Worm (Caenorhabditis elegans) whole organism, late embryonic: Measurements from ENCODE around the gene F27D9.12.

Experiments used
- ceh-34 ChIP-seq: sonication (generic microtip); optimal IDR thresholded peaks from 2 replicates; lab custom pipeline; 2016; ENCODE audit warnings: mild to moderate bottlenecking, missing genetic modification characterization, missing compliant biosample characterization
- ceh-45 ChIP-seq: fragments of 200-800 bp; sonication (Bioruptor generic); IDR thresholded peaks from 2 replicates; pipeline ENCODE4 v1.3.6; 2022; ENCODE audit warnings: missing genetic modification reagents, missing genetic modification characterization, missing compliant biosample characterization
- ceh-9 ChIP-seq: sonication (generic microtip); optimal IDR thresholded peaks from 2 replicates; lab custom pipeline; 2016; ENCODE audit warnings: mild to moderate bottlenecking, missing genetic modification characterization, inconsistent platforms, missing compliant biosample characterization
- ets-4 ChIP-seq: sonication (generic microtip); optimal IDR thresholded peaks from 2 replicates; lab custom pipeline; 2016; ENCODE audit warnings: missing genetic modification characterization, missing compliant biosample characterization
- odd-2 ChIP-seq: sonication (generic microtip); optimal IDR thresholded peaks from 2 replicates; lab custom pipeline; 2017; ENCODE audit warnings: antibody characterized with exemption, mild to moderate bottlenecking, missing genetic modification characterization, missing compliant biosample characterization
- pqm-1 ChIP-seq: sonication (generic microtip); optimal IDR thresholded peaks from 2 replicates; lab custom pipeline; 2016; ENCODE audit warnings: missing genetic modification characterization, missing compliant biosample characterization
- rnt-1 ChIP-seq: sonication (generic microtip); optimal IDR thresholded peaks from 2 replicates; lab custom pipeline; 2016; ENCODE audit warnings: missing genetic modification characterization, missing compliant biosample characterization
- tbx-7 ChIP-seq: sonication (generic microtip); optimal IDR thresholded peaks from 2 replicates; lab custom pipeline; 2016; ENCODE audit warnings: missing genotype, missing genetic modification characterization, missing compliant biosample characterization
- ttx-3 ChIP-seq: sonication (generic microtip); optimal IDR thresholded peaks from 2 replicates; lab custom pipeline; 2016; ENCODE audit warnings: missing genetic modification reagents, missing genetic modification characterization, missing compliant biosample characterization
- unc-42 ChIP-seq: sonication (generic microtip); optimal IDR thresholded peaks from 2 replicates; lab custom pipeline; 2016; ENCODE audit warnings: missing genotype, missing genetic modification characterization, missing compliant biosample characterization
- unc-55 ChIP-seq: sonication (generic microtip); optimal IDR thresholded peaks from 2 replicates; lab custom pipeline; 2017; ENCODE audit warnings: missing biosample characterization, missing genetic modification reagents, missing genetic modification characterization
- unc-86 ChIP-seq: sonication (generic microtip); optimal IDR thresholded peaks from 2 replicates; lab custom pipeline; 2016; ENCODE audit warnings: missing genetic modification characterization, missing compliant biosample characterization

DNA sequence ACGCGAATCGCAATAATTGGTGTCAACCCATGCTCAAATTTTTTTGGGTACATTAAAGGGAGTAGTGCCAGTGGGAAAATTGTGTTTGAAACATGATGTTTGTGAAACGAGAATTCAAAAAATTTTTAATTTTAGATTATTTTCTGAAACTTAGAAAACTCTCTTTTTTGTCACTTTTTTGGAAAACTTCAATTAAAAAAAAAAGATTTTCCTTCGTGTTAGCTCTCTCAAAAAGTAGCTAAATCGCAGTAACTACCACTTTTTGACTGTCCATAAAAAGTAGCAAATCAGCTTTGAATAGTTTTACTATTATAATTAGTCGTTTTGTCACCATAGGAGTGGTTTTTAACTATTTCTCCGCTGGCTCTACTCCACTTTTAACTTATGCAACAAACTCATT is 16.4 kb downstream of the F27D9.12 start:
- TF ChIP-seq pqm-1 (no peak), ceh-9 (tag; lab: Kevin White, UChicago) (no peak), rnt-1 (tag; lab: Kevin White, UChicago) (no peak), unc-86 (no peak), unc-55 (no peak), tbx-7 (tag; lab: Kevin White, UChicago) (no peak), ceh-34 (tag; lab: Kevin White, UChicago) (no peak), ceh-45 (GFP tag; lab: Robert Waterston, UW) (no peak), unc-42 (tag; lab: Kevin White, UChicago) (no peak), odd-2 (tag; lab: Kevin White, UChicago) (no peak), ets-4 (tag; lab: Kevin White, UChicago) (no peak), ttx-3 (tag; lab: Kevin White, UChicago) (no peak)
